Worm (Caenorhabditis elegans): Measurements from ENCODE around the gene K02A2.1.

DNA sequence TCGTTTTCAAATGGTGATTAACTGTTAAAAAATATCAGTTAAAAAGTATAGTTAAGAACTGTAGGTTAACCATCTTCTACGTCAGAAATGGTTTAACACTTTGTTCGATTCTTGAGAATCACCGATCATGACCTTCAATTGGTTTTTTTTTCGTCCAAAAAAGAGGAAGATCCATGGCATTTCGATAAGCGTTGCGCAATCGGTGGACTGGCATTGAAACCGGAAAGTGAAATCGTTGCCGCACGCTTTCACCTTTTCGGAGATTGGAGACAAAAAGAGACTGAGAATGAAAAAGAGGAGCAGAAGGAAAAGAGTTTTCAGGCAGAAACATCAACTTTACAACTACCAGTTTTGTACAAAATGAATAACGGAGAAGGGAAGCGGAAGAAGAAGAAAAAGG lies 29.8 kb upstream of the K02A2.1 start:
- no peak for TF ChIP-seq nhr-6 (tag; optimal IDR thresholded peaks at IDR 0.05)
- no peak for TF ChIP-seq zag-1 (tag; optimal IDR thresholded peaks at IDR 0.05)
- TF ChIP-seq madf-5 (GFP tag; IDR thresholded peaks at IDR 0.05): 0 out of 4 replicates have a peak, but pooled peaks of 1 of the 2 experiments have one; percentile 37
- TF ChIP-seq pha-4 (GFP tag; IDR thresholded peaks at IDR 0.05): no peak
- TF ChIP-seq pha-4 (tag; optimal IDR thresholded peaks at IDR 0.05): no peak
- TF ChIP-seq nhr-76 (tag; optimal IDR thresholded peaks at IDR 0.05): no peak
- TF ChIP-seq ceh-28 (tag; optimal IDR thresholded peaks at IDR 0.05): no peak

All from whole organism, L4 larva.